Fruit fly (Drosophila melanogaster) ovary, adult (tissue): Measurements from ENCODE around the gene RpS28a.

Experiments
- CG17801 ChIP-seq: fragments of 200-800 bp; optimal IDR thresholded peaks from 2 replicates; lab custom pipeline; 2019; ENCODE audit warnings: missing biosample characterization, mild to moderate bottlenecking, missing genetic modification characterization, moderate library complexity; ENCODE audit not compliant: partially characterized antibody

RpS28a gene

dm6 chr3R:30022452-30023028 is at the start of gene RpS28a, which contains the start of gene Axn:
RpS28a (minus strand) TSS chr3R:30022648.
Axn (plus strand) TSS chr3R:30022842.
- no peak for TF ChIP-seq CG17801

dm6 chr3R:30071827-30072226 is 49.4 kb upstream of the RpS28a start:
- TF ChIP-seq CG17801, result no peak

- no peak for TF ChIP-seq CG17801
Measured at dm6 chr3R:30070198-30070597, 47.8 kb upstream of the RpS28a start.

dm6 chr3R:30066004-30066403 is 43.6 kb upstream of the RpS28a start:
- no peak for TF ChIP-seq CG17801

dm6 chr3R:30063704-30064103 is 41.3 kb upstream of the RpS28a start:
- no peak for TF ChIP-seq CG17801

dm6 chr3R:30062543-30062942 is 40.1 kb upstream of the RpS28a start:
- TF ChIP-seq CG17801, result no peak

- no peak for TF ChIP-seq CG17801
Measured at dm6 chr3R:30061980-30062379, 39.5 kb upstream of the RpS28a start.

- TF ChIP-seq CG17801, result peak; percentile 13
Measured at dm6 chr3R:30061154-30061482, 38.7 kb upstream of the RpS28a start.

- no peak for TF ChIP-seq CG17801
Measured at dm6 chr3R:30060451-30061153, 38.2 kb upstream of the RpS28a start.

dm6 chr3R:30059944-30060343 is 37.5 kb upstream of the RpS28a start:
- no peak for TF ChIP-seq CG17801

dm6 chr3R:30058057-30058868 is 35.8 kb upstream of the RpS28a start, which contains the start of gene sima:
sima (plus strand) TSS chr3R:30058311.
- peak; percentile 12 for TF ChIP-seq CG17801

dm6 chr3R:30056592-30057135 is 34.2 kb upstream of the RpS28a start, which contains the start of the genes CG7950 and Rpp14a:
CG7950 (plus strand) TSS chr3R:30056859.
Rpp14a (plus strand) TSS chr3R:30056859.
- TF ChIP-seq CG17801, result peak; percentile 90

dm6 chr3R:30055915-30056544 is 33.6 kb upstream of the RpS28a start, which contains the start of the genes Rpp14b and spn-A:
Rpp14b (plus strand) TSS chr3R:30055957.
spn-A (minus strand) TSS chr3R:30056037.
- TF ChIP-seq CG17801, result peak; percentile 8

dm6 chr3R:30052455-30053046 is 30.1 kb upstream of the RpS28a start, which contains the start of gene Jasper:
Jasper (plus strand) TSS chr3R:30052514.
- TF ChIP-seq CG17801, result peak; percentile 41

dm6 chr3R:30051933-30052332 is 29.5 kb upstream of the RpS28a start, which contains the start of gene CG15528:
CG15528 (minus strand) TSS chr3R:30052112.
- TF ChIP-seq CG17801, result no peak

- no peak for TF ChIP-seq CG17801
Measured at dm6 chr3R:30050448-30050847, 28.0 kb upstream of the RpS28a start.
